Worm (Caenorhabditis elegans): ENCODE results near the gene F18C5.5.

DNA sequence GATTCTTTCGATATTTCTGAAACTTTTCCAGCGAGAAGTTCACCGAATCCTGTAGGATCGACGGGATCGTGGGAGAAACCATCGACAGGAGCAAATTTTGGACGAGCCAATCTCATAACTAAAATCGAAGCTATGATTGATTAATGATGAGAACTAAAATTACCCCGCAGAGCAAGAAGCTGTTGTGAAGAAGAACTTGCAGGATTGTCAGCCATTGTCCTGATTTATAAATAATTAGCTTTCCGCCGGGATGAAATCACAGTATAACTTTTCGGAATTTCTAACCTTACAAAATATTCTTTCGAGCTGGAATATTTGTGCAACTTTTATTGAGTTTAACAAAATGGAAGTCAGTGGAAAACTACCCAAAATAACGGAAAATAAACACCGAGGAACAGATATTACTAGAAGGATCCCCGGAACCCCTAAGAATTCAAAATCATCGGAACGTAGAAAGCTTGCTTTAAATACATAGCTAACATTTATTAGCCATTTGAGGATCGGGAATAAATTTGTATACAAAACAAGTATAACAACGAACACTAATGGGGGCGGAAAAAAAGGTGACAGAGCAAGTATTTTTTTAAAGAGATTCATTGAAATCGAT lies 20.8 kb upstream of the F18C5.5 start, which contains the start of gene C56C10.7:
- TF ChIP-seq flt-1 (GFP tag; IDR thresholded peaks at IDR 0.05) (no peak), aly-1 (tag; optimal IDR thresholded peaks at IDR 0.05) (no peak), ama-1 (optimal IDR thresholded peaks at IDR 0.05) (no peak), scrt-1 (GFP tag; IDR thresholded peaks at IDR 0.05) (no peak), tra-4 (tag; optimal IDR thresholded peaks at IDR 0.05) (no peak), pes-1 (GFP tag; IDR thresholded peaks at IDR 0.05) (no peak), tbx-37 (GFP tag; conservative IDR thresholded peaks at IDR 0.05) (no peak)
